Worm (Caenorhabditis elegans): Measurements from ENCODE around the gene F53B1.9.

F53B1.9 gene

ce11 chrX:2176361-2176880, 44.8 kb upstream of the F53B1.9 start, which contains the start of gene F48B9.8:
Gene F48B9.8, minus strand, starts transcription at chrX:2176411.
- TF ChIP-seq fkh-4 (tag; optimal IDR thresholded peaks at IDR 0.05; ENCODE audit: borderline replicate concordance) (no peak), nhr-47 (tag; optimal IDR thresholded peaks at IDR 0.05) (peak; percentile 43), tlp-1 (tag; optimal IDR thresholded peaks at IDR 0.05) (no peak), elt-3 (tag; optimal IDR thresholded peaks at IDR 0.05) (no peak), xbp-1 (tag; optimal IDR thresholded peaks at IDR 0.05) (peak; percentile 22), nhr-84 (tag; optimal IDR thresholded peaks at IDR 0.05) (no peak), sox-4 (tag; optimal IDR thresholded peaks at IDR 0.05) (no peak), lir-3 (tag; optimal IDR thresholded peaks at IDR 0.05; ENCODE audit: poor library complexity) (no peak), sup-37 (GFP tag; optimal IDR thresholded peaks at IDR 0.05) (no peak), ceh-63 (GFP tag; optimal IDR thresholded peaks at IDR 0.05) (no peak), aly-2 (tag; optimal IDR thresholded peaks at IDR 0.05) (no peak), zip-4 (GFP tag; optimal IDR thresholded peaks at IDR 0.05) (no peak), nhr-20 (tag; optimal IDR thresholded peaks at IDR 0.05) (no peak), ceh-8 (GFP tag; optimal IDR thresholded peaks at IDR 0.05) (no peak), hlh-4 (tag; optimal IDR thresholded peaks at IDR 0.05) (no peak), unc-62 (GFP tag; optimal IDR thresholded peaks at IDR 0.05) (no peak), ceh-88 (GFP tag; IDR thresholded peaks at IDR 0.05) (no peak), unc-98 (GFP tag; IDR thresholded peaks at IDR 0.05) (no peak), rnt-1 (tag; optimal IDR thresholded peaks at IDR 0.05) (peak; percentile 31), fkh-10 (GFP tag; optimal IDR thresholded peaks at IDR 0.05) (no peak), egl-27 (tag; optimal IDR thresholded peaks at IDR 0.05) (no peak), hpl-2 (GFP tag; optimal IDR thresholded peaks at IDR 0.05) (no peak), nhr-19 (GFP tag; conservative IDR thresholded peaks at IDR 0.05) (peak; percentile 27; the same call in 1 of the 2 replicates), pqm-1 (tag; optimal IDR thresholded peaks at IDR 0.05) (no peak), ets-5 (GFP tag; IDR thresholded peaks at IDR 0.05) (no peak), nhr-28 (tag; optimal IDR thresholded peaks at IDR 0.05) (no peak), efl-1 (optimal IDR thresholded peaks at IDR 0.05) (peak; percentile 7 to 20), efl-1 (GFP tag; optimal IDR thresholded peaks at IDR 0.05 in 1 of 2) (no peak), sptf-1 (tag; optimal IDR thresholded peaks at IDR 0.05) (no peak), nhr-12 (tag; optimal IDR thresholded peaks at IDR 0.05) (no peak), blmp-1 (tag; optimal IDR thresholded peaks at IDR 0.05) (peak; percentile 40), irx-1 (tag; optimal IDR thresholded peaks at IDR 0.05) (no peak), mef-2 (tag; optimal IDR thresholded peaks at IDR 0.05) (no peak), dpl-1 (GFP tag; optimal IDR thresholded peaks at IDR 0.05) (peak in 2 of 3 experiments; percentile 4 to 28), grh-1 (GFP tag; IDR thresholded peaks at IDR 0.05) (no peak), unc-130 (tag; optimal IDR thresholded peaks at IDR 0.05) (no peak), ztf-4 (tag; optimal IDR thresholded peaks at IDR 0.05) (no peak), F16B12.6 (tag; optimal IDR thresholded peaks at IDR 0.05) (peak; percentile 86), C04F5.9 (tag; optimal IDR thresholded peaks at IDR 0.05) (no peak), snpc-4 (tag; optimal IDR thresholded peaks at IDR 0.05) (no peak), nhr-71 (tag; optimal IDR thresholded peaks at IDR 0.05) (peak; percentile 36), nhr-85 (tag) (no peak), fos-1 (tag; optimal IDR thresholded peaks at IDR 0.05) (no peak), mep-1 (tag; optimal IDR thresholded peaks at IDR 0.05) (no peak), Y116A8C.19 (tag; optimal IDR thresholded peaks at IDR 0.05; ENCODE audit: borderline replicate concordance) (no peak), C16A3.4 (tag; optimal IDR thresholded peaks at IDR 0.05) (peak; percentile 10), swsn-7 (tag; optimal IDR thresholded peaks at IDR 0.05) (peak; percentile 43), unc-86 (tag; optimal IDR thresholded peaks at IDR 0.05) (no peak), skn-1 (tag; optimal IDR thresholded peaks at IDR 0.05) (no peak), ceh-82 (tag; optimal IDR thresholded peaks at IDR 0.05) (peak in 1 of 3 experiments; percentile 17), pax-3 (tag; optimal IDR thresholded peaks at IDR 0.05) (no peak), snu-23 (GFP tag; optimal IDR thresholded peaks at IDR 0.05) (peak; percentile 46), lsy-2 (tag; optimal IDR thresholded peaks at IDR 0.05) (peak in 1 of 2 experiments; percentile 54), jun-1 (tag; optimal IDR thresholded peaks at IDR 0.05) (no peak)

Measured in whole organism, L1 larva.